Worm (Caenorhabditis elegans) whole organism, L1 larva: ENCODE measurements around the gene rpoa-49.

Experiments used
- F16B12.6 ChIP-seq: fragments of 150-350 bp; optimal IDR thresholded peaks from 2 replicates; lab custom pipeline; 2014; ENCODE audit warnings: missing biosample characterization, missing genetic modification characterization
- alr-1 ChIP-seq: fragments of 200-800 bp; sonication (Bioruptor generic); optimal IDR thresholded peaks from 2 replicates; lab custom pipeline; 2018; ENCODE audit warnings: borderline replicate concordance, mild to moderate bottlenecking, missing genetic modification characterization, missing compliant biosample characterization
- ets-5 ChIP-seq: fragments of 200-800 bp; sonication (Bioruptor generic); IDR thresholded peaks from 2 replicates; pipeline ENCODE4 v1.3.6; 2022; ENCODE audit warnings: missing genetic modification characterization, missing compliant biosample characterization
- isw-1 ChIP-seq: fragments of 200-800 bp; sonication (Bioruptor generic); IDR thresholded peaks from 2 replicates; pipeline ENCODE4 v1.3.6; 2022; ENCODE audit warnings: missing genetic modification characterization, missing compliant biosample characterization
- lin-39 ChIP-seq: fragments of 150-350 bp; optimal IDR thresholded peaks from 2 replicates; lab custom pipeline; 2014; ENCODE audit warnings: missing biosample characterization, missing genetic modification reagents, missing genetic modification characterization
- lir-3 ChIP-seq: sonication (generic microtip); optimal IDR thresholded peaks from 2 replicates; lab custom pipeline; 2016; ENCODE audit warnings: mild to moderate bottlenecking, missing genetic modification characterization, moderate library complexity, missing compliant biosample characterization; ENCODE audit not compliant: poor library complexity
- rnt-1 ChIP-seq: sonication (generic microtip); optimal IDR thresholded peaks from 2 replicates; lab custom pipeline; 2016; ENCODE audit warnings: mild to moderate bottlenecking, missing genetic modification characterization, moderate library complexity, missing compliant biosample characterization
- unc-62 ChIP-seq: fragments of 150-350 bp; optimal IDR thresholded peaks from 2 replicates; lab custom pipeline; 2014; ENCODE audit warnings: missing biosample characterization, missing genetic modification reagents, missing genetic modification characterization

DNA sequence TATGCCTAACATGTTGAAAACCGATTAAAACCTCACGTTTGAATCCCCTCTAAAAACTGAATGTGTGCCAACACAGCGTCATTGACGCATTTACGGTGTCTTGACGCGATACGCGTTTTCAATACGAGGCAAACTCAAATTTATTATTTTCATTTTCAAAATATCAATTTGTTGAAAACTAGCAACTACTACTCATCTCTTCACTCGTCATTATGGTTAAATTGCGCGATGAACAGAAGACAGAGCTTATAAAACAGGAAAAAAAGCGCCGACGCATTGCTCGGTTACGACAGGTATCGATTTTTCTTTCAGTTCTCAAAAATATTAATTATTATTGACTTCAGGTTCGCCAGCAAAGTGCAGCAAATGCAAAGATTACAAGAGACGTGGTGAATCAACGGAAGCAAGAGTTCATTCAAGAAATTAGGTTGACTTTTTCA is 20.3 kb upstream of the rpoa-49 start, which contains the start of gene enee-1:
- TF ChIP-seq lin-39 (tag; lab: Kevin White, UChicago) = peak; percentile 89
- TF ChIP-seq rnt-1 (tag; lab: Kevin White, UChicago) = peak; percentile 90
- TF ChIP-seq isw-1 (GFP tag; lab: Robert Waterston, UW) = peak; percentile 86
- peak; percentile 38 for TF ChIP-seq lir-3 (tag; lab: Kevin White, UChicago)
- peak; percentile 68 for TF ChIP-seq F16B12.6 (tag; lab: Kevin White, UChicago)
- no peak for TF ChIP-seq unc-62 (GFP tag; lab: Kevin White, UChicago)
- 0 out of 2 replicates have a peak, but pooled peaks have one; percentile 83 for TF ChIP-seq ets-5 (GFP tag; lab: Robert Waterston, UW)
- no peak for TF ChIP-seq alr-1
